Worm (Caenorhabditis elegans): ENCODE data around the gene rnp-3.

- TF ChIP-seq ama-1 (optimal IDR thresholded peaks at IDR 0.05) (no peak), sea-1 (GFP tag; conservative IDR thresholded peaks at IDR 0.05) (no peak), ceh-36 (tag; optimal IDR thresholded peaks at IDR 0.05) (no peak), tra-4 (tag; optimal IDR thresholded peaks at IDR 0.05) (no peak), tbx-37 (GFP tag; conservative IDR thresholded peaks at IDR 0.05) (no peak), F13C5.2 (tag; optimal IDR thresholded peaks at IDR 0.05) (no peak), aly-1 (tag; optimal IDR thresholded peaks at IDR 0.05) (no peak), pes-1 (GFP tag; IDR thresholded peaks at IDR 0.05) (no peak), ceh-13 (GFP tag; optimal IDR thresholded peaks at IDR 0.05) (no peak), flt-1 (GFP tag; IDR thresholded peaks at IDR 0.05) (no peak)
These were observed 2.2 kb downstream of the rnp-3 start, which contains the start of gene dnj-15 for ce11 chrIV:4176088-4176487.

Measured in whole organism, early embryonic.